Fruit fly (Drosophila melanogaster): ENCODE results near the gene qin.

The qin gene

DNA sequence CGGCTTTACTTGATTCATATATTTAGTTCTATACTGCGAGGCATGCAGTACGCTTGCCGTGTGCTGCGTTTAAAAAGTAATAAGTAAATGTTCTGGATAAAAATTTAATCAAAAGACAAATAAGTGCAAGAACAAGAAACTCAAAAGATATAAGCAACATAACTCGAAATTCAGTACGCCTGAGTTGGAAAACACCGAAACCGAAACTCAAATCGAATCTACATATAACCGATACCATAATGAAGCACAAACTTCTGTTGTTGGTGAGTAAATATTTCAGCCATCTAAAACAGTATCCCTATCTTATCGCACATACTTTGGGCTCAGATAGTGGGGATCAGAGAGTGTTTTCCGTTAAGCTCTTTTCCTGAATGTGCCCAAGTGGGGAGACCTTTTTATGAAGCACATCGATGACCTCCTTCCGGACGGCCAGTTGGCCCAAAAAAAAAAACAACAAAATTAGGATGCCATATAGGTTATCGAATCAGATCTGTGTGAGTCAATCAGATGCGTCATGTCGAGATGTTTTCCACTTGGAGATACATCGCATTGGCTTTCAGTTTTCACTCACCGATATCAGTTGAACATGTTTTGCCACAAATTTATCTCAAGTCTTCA lies 80.4 kb downstream of the qin start, which contains the start of gene CG31230:
CG31230 (plus strand) TSS at position 568 of the 618 bp plus-strand sequence.
- TF ChIP-seq Dfd (GFP tag; optimal IDR thresholded peaks at IDR 0.05) (no peak), Vsx2 (GFP tag; optimal IDR thresholded peaks at IDR 0.05; ENCODE audit: partially characterized antibody) (no peak), foxo (GFP tag; optimal IDR thresholded peaks at IDR 0.05) (no peak), h (GFP tag; optimal IDR thresholded peaks at IDR 0.05) (no peak), sage (GFP tag; optimal IDR thresholded peaks at IDR 0.05) (no peak), psq (GFP tag; optimal IDR thresholded peaks at IDR 0.05) (no peak), OdsH (GFP tag; optimal IDR thresholded peaks at IDR 0.05) (no peak), Rel (GFP tag; optimal IDR thresholded peaks at IDR 0.05) (no peak), Rel (tag; optimal IDR thresholded peaks at IDR 0.05) (no peak)

DNA sequence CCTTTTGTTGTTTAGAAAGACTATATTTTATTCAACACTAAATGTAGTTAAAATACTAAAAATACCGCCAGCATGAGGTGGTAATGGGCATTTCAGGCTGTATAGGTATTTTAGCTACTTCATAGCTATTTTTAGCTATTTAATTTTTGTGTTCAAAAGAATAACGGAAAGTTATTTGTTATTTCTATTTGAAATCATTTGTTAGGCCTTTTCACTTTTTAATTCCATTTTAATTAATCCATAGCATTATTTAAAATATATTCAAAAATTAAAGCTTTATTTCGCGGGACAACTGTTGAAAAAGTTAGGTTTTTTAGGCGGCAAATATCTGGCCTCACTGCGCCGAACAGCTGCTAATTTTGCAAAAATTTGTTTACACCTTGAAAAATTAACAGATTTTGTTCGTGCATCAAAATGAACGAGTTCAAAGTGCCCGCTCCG lies 86.7 kb downstream of the qin start, which contains the start of the genes dind and CG7706:
dind (minus strand) TSS at position 40 of the 441 bp plus-strand sequence.
CG7706 (plus strand) TSS at position 319 of the 441 bp plus-strand sequence.
- TF ChIP-seq HLH106 (tag; optimal IDR thresholded peaks at IDR 0.05) (no peak), lola (GFP tag; optimal IDR thresholded peaks at IDR 0.05) (no peak), dl (GFP tag; optimal IDR thresholded peaks at IDR 0.05; ENCODE audit: insufficient read depth in 1 of 2, partially characterized antibody in 2 of 2) (no peak), usp (GFP tag; optimal IDR thresholded peaks at IDR 0.05) (no peak), Mio (GFP tag; optimal IDR thresholded peaks at IDR 0.05) (no peak), sage (GFP tag; optimal IDR thresholded peaks at IDR 0.05) (no peak), Myc (optimal IDR thresholded peaks at IDR 0.05) (peak; percentile 80), CrebA (GFP tag; optimal IDR thresholded peaks at IDR 0.05; ENCODE audit: borderline replicate concordance) (no peak)

DNA sequence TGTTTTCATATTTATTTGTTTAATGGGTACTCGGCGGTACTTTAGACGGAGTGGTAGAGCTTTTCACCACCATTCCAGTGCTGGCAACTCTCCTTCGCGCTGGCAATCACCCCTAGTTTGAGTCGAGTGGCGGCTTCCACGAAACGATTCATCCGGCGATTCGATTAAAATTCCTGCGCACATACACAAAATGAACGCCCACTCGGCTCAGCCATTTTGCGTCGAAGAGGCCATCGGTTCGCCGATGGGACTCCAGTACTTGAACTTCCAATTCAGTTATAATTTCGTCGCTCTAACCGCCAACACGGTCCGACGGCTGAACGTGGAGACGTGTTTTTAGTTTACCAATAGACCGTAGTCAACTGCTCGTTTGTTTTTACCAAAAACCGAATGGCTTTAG lies 89.5 kb downstream of the qin start, which contains the start of the genes CG46318 and ChT:
CG46318 (plus strand) TSS at position 273 of the 400 bp plus-strand sequence.
ChT (plus strand) TSS at position 273 of the 400 bp plus-strand sequence.
- TF ChIP-seq pan (optimal IDR thresholded peaks at IDR 0.05): no peak
- no peak for TF ChIP-seq Hr78 (GFP tag; optimal IDR thresholded peaks at IDR 0.05)
- TF ChIP-seq dmrt93B (GFP tag; optimal IDR thresholded peaks at IDR 0.05): no peak
- TF ChIP-seq jim (GFP tag; optimal IDR thresholded peaks at IDR 0.05): no peak
- TF ChIP-seq ey (GFP tag; optimal IDR thresholded peaks at IDR 0.05): no peak
- TF ChIP-seq CrebA (GFP tag; optimal IDR thresholded peaks at IDR 0.05; ENCODE audit: borderline replicate concordance): no peak
- no peak for TF ChIP-seq Myc (optimal IDR thresholded peaks at IDR 0.05)
- TF ChIP-seq N (GFP tag; optimal IDR thresholded peaks at IDR 0.05): no peak
- no peak for TF ChIP-seq rgr (GFP tag; optimal IDR thresholded peaks at IDR 0.05)

DNA sequence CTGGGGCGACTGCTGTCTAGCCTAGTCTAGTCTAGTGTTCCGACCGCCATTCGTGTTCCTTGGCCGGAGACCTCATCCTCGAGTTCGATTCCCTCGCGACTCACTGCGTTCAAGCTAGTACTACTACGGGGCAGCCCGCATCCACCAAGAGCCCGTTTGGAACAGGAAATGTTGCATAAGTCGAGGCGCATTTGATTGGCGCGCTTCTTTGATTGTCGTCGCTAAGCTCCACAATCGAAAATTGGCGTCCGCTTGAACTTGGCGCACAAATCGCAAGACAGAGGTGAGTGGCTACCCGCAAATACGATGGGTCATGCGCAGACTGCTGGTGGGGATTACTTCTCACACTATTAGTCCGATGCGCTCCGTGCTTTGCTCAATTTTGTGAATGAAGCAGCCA lies 90.2 kb downstream of the qin start:
- TF ChIP-seq fru (GFP tag; optimal IDR thresholded peaks at IDR 0.05) (no peak), brk (GFP tag; optimal IDR thresholded peaks at IDR 0.05) (no peak), Dif (GFP tag; optimal IDR thresholded peaks at IDR 0.05; ENCODE audit: partially characterized antibody) (no peak), CrebA (GFP tag; optimal IDR thresholded peaks at IDR 0.05; ENCODE audit: borderline replicate concordance) (no peak), woc (GFP tag; optimal IDR thresholded peaks at IDR 0.05) (no peak), dmrt93B (GFP tag; optimal IDR thresholded peaks at IDR 0.05) (no peak), HLH106 (tag; optimal IDR thresholded peaks at IDR 0.05) (no peak), Mio (GFP tag; optimal IDR thresholded peaks at IDR 0.05) (no peak), Rel (GFP tag; optimal IDR thresholded peaks at IDR 0.05) (no peak), Rel (tag; optimal IDR thresholded peaks at IDR 0.05) (no peak), jim (GFP tag; optimal IDR thresholded peaks at IDR 0.05) (no peak), psq (GFP tag; optimal IDR thresholded peaks at IDR 0.05) (no peak), sv (GFP tag; optimal IDR thresholded peaks at IDR 0.05) (no peak), tai (GFP tag; optimal IDR thresholded peaks at IDR 0.05) (no peak)

DNA sequence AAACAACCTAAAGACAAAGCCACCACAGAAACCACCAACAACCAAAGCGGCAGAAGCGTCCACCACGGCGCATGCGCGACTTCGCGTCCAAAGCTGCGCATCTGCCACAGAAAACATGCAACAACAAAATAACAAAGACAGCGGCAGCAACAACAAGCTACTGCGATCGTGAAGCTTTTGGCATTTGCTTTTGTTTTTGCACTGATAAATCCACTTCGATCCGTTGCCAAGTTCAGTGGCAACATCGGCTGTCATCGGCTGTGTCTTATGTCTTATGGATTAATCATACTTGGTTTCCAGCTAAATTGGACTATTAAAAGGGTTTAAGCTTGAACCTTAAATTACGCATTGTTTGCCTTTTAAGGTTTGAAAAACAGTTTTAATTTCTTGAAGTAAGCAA lies 101.8 kb downstream of the qin start, which contains the start of gene Muc91C:
Muc91C (minus strand) TSS at position 101 of the 400 bp plus-strand sequence.
- no peak for TF ChIP-seq dl (GFP tag; optimal IDR thresholded peaks at IDR 0.05; ENCODE audit: insufficient read depth in 1 of 2, partially characterized antibody in 2 of 2)
- no peak for TF ChIP-seq Abd-B (GFP tag; optimal IDR thresholded peaks at IDR 0.05)
- TF ChIP-seq Hr83 (GFP tag; optimal IDR thresholded peaks at IDR 0.05; ENCODE audit: poor library complexity, severe bottlenecking): no peak
- no peak for TF ChIP-seq usp (GFP tag; optimal IDR thresholded peaks at IDR 0.05)
- TF ChIP-seq CrebA (GFP tag; optimal IDR thresholded peaks at IDR 0.05; ENCODE audit: borderline replicate concordance): no peak
- TF ChIP-seq brk (GFP tag; optimal IDR thresholded peaks at IDR 0.05): no peak
- TF ChIP-seq pan (optimal IDR thresholded peaks at IDR 0.05): no peak
- TF ChIP-seq fru (GFP tag; optimal IDR thresholded peaks at IDR 0.05): no peak
- no peak for TF ChIP-seq Myc (optimal IDR thresholded peaks at IDR 0.05)
- no peak for TF ChIP-seq sv (GFP tag; optimal IDR thresholded peaks at IDR 0.05)
- no peak for TF ChIP-seq Jra (GFP tag; optimal IDR thresholded peaks at IDR 0.05)
- no peak for TF ChIP-seq Rel (GFP tag; optimal IDR thresholded peaks at IDR 0.05)
- TF ChIP-seq Rel (tag; optimal IDR thresholded peaks at IDR 0.05): no peak
- TF ChIP-seq h (GFP tag; optimal IDR thresholded peaks at IDR 0.05): no peak
